Worm (Caenorhabditis elegans) whole organism, mixed stage, embryonic: ENCODE results near the gene F26F4.8.

ENCODE experiments used
- M03D4.4 ChIP-seq: sonication (generic microtip); optimal IDR thresholded peaks from 2 replicates; lab custom pipeline; 2017; ENCODE audit warnings: mild to moderate bottlenecking, missing genetic modification characterization, missing compliant biosample characterization
- bed-3 ChIP-seq: fragments of 200-800 bp; sonication (Bioruptor generic); optimal IDR thresholded peaks from 3 replicates; lab custom pipeline; 2018; ENCODE audit warnings: mild to moderate bottlenecking, missing genetic modification characterization, moderate library complexity, missing compliant biosample characterization
- blmp-1 ChIP-seq: fragments of 150-350 bp; optimal IDR thresholded peaks from 2 replicates; lab custom pipeline; 2014; ENCODE audit warnings: missing biosample characterization, missing genetic modification characterization
- ceh-39 ChIP-seq: fragments of 150-350 bp; optimal IDR thresholded peaks from 2 replicates; lab custom pipeline; 2014; ENCODE audit warnings: missing biosample characterization, missing genetic modification characterization
- ceh-43 ChIP-seq: fragments of 200-800 bp; sonication (Bioruptor generic); optimal IDR thresholded peaks from 2 replicates; lab custom pipeline; 2018; ENCODE audit warnings: mild to moderate bottlenecking, missing genetic modification characterization, moderate library complexity, missing compliant biosample characterization
- ceh-83 ChIP-seq: fragments of 200-800 bp; sonication (Bioruptor generic); optimal IDR thresholded peaks from 2 replicates; lab custom pipeline; 2018; ENCODE audit warnings: mild to moderate bottlenecking, missing genetic modification characterization, missing compliant biosample characterization
- ces-1 ChIP-seq: fragments of 150-350 bp; optimal IDR thresholded peaks from 2 replicates; lab custom pipeline; 2014; ENCODE audit warnings: missing biosample characterization, missing genetic modification reagents, missing genetic modification characterization
- cnd-1 ChIP-seq: fragments of 200-800 bp; sonication (Bioruptor generic); optimal IDR thresholded peaks from 2 replicates; lab custom pipeline; 2018; ENCODE audit warnings: mild to moderate bottlenecking, missing genetic modification characterization, missing compliant biosample characterization
- drap-1 ChIP-seq: fragments of 200-800 bp; sonication (Bioruptor generic); optimal IDR thresholded peaks from 3 replicates; lab custom pipeline; 2018; ENCODE audit warnings: mild to moderate bottlenecking, missing genetic modification characterization, missing compliant biosample characterization
- elt-1 ChIP-seq: sonication (generic microtip); optimal IDR thresholded peaks from 2 replicates; lab custom pipeline; 2017; ENCODE audit warnings: missing genetic modification characterization, mild to moderate bottlenecking, missing compliant biosample characterization, antibody characterized with exemption, moderate library complexity, borderline replicate concordance; ENCODE audit not compliant: insufficient read depth
- elt-3 ChIP-seq: fragments of 150-350 bp; optimal IDR thresholded peaks from 2 replicates; lab custom pipeline; 2014; ENCODE audit warnings: missing biosample characterization, missing genetic modification characterization
- flh-1 ChIP-seq: fragments of 200-800 bp; sonication (Bioruptor generic); optimal IDR thresholded peaks from 2 replicates; lab custom pipeline; 2018; ENCODE audit warnings: mild to moderate bottlenecking, missing genetic modification characterization, moderate library complexity, missing compliant biosample characterization
- ham-2 ChIP-seq: fragments of 200-800 bp; sonication (Bioruptor generic); optimal IDR thresholded peaks from 2 replicates; lab custom pipeline; 2018; ENCODE audit warnings: mild to moderate bottlenecking, missing genetic modification characterization, missing compliant biosample characterization
- lin-13 ChIP-seq: fragments of 150-350 bp; optimal IDR thresholded peaks from 2 replicates; lab custom pipeline; 2014; ENCODE audit warnings: missing biosample characterization, missing genetic modification characterization
- lsy-2 ChIP-seq: fragments of 150-350 bp; optimal IDR thresholded peaks from 2 replicates; lab custom pipeline; 2014; ENCODE audit warnings: missing biosample characterization, missing genetic modification characterization
- mab-5 ChIP-seq: fragments of 150-350 bp; optimal IDR thresholded peaks from 2 replicates; lab custom pipeline; 2014; ENCODE audit warnings: missing biosample characterization, missing genetic modification characterization
- mep-1 ChIP-seq: fragments of 150-350 bp; optimal IDR thresholded peaks from 2 replicates; lab custom pipeline; 2017; ENCODE audit warnings: missing biosample characterization, missing genetic modification reagents, missing genetic modification characterization, inconsistent platforms
- mls-2 ChIP-seq: sonication (generic microtip); optimal IDR thresholded peaks from 2 replicates; lab custom pipeline; 2016; ENCODE audit warnings: mild to moderate bottlenecking, missing genetic modification characterization, moderate library complexity, missing compliant biosample characterization
- nhr-12 ChIP-seq: fragments of 150-350 bp; optimal IDR thresholded peaks from 2 replicates; lab custom pipeline; 2014; ENCODE audit warnings: missing biosample characterization, missing genetic modification characterization
- nhr-2 ChIP-seq: fragments of 150-350 bp; optimal IDR thresholded peaks from 2 replicates; lab custom pipeline; 2014; ENCODE audit warnings: missing biosample characterization, missing genetic modification characterization
- nhr-237 ChIP-seq: fragments of 150-350 bp; optimal IDR thresholded peaks from 2 replicates; lab custom pipeline; 2014; ENCODE audit warnings: missing biosample characterization, missing genetic modification characterization
- nhr-28 ChIP-seq: fragments of 150-350 bp; optimal IDR thresholded peaks from 2 replicates; lab custom pipeline; 2014; ENCODE audit warnings: missing biosample characterization, missing genetic modification characterization
- nhr-76 ChIP-seq: sonication (generic microtip); optimal IDR thresholded peaks from 2 replicates; lab custom pipeline; 2017; ENCODE audit warnings: missing biosample characterization, missing genetic modification characterization
- pha-4 ChIP-seq: fragments of 150-350 bp; optimal IDR thresholded peaks from 2 replicates; lab custom pipeline; 2018; ENCODE audit warnings: missing biosample characterization, missing genetic modification reagents, missing genetic modification characterization
- sem-2 ChIP-seq: fragments of 200-800 bp; sonication (Bioruptor generic); optimal IDR thresholded peaks from 2 replicates; lab custom pipeline; 2018; ENCODE audit warnings: mild to moderate bottlenecking, missing genetic modification characterization, missing compliant biosample characterization
- snpc-4 ChIP-seq: fragments of 150-350 bp; optimal IDR thresholded peaks from 2 replicates; lab custom pipeline; 2014; ENCODE audit warnings: missing biosample characterization, missing genetic modification characterization
- sptf-1 ChIP-seq: sonication (generic microtip); optimal IDR thresholded peaks from 2 replicates; lab custom pipeline; 2017; ENCODE audit warnings: mild to moderate bottlenecking, missing genetic modification characterization, moderate library complexity, missing compliant biosample characterization
- tbx-8 ChIP-seq: fragments of 200-800 bp; sonication (Bioruptor generic); optimal IDR thresholded peaks from 2 replicates; lab custom pipeline; 2018; ENCODE audit warnings: mild to moderate bottlenecking, missing genetic modification characterization, moderate library complexity, missing compliant biosample characterization
- unc-120 ChIP-seq: sonication (generic microtip); optimal IDR thresholded peaks from 2 replicates; lab custom pipeline; 2017; ENCODE audit warnings: missing genetic modification characterization, missing compliant biosample characterization; ENCODE audit not compliant: poor library complexity, severe bottlenecking
- unc-39 ChIP-seq: fragments of 150-350 bp; optimal IDR thresholded peaks from 2 replicates; lab custom pipeline; 2014; ENCODE audit warnings: missing biosample characterization, missing genetic modification characterization
- unc-62 ChIP-seq: fragments of 150-350 bp; optimal IDR thresholded peaks from 2 replicates; lab custom pipeline; 2014; ENCODE audit warnings: missing biosample characterization, missing genetic modification reagents, missing genetic modification characterization
- ztf-11 ChIP-seq: fragments of 150-350 bp; optimal IDR thresholded peaks from 2 replicates; lab custom pipeline; 2014; ENCODE audit warnings: missing biosample characterization, missing genetic modification characterization

Gene F26F4.8

ce11 chrIII:4893540-4893939 is 11.7 kb downstream of the F26F4.8 start, which contains the start of gene F26F4.6:
Gene F26F4.6, minus strand, starts transcription at chrIII:4893640.
- TF ChIP-seq ham-2 (GFP tag; lab: Kevin White, UChicago), result no peak
- TF ChIP-seq elt-1, result no peak
- TF ChIP-seq snpc-4 (tag; lab: Kevin White, UChicago), result no peak
- TF ChIP-seq sem-2, result no peak
- TF ChIP-seq drap-1 (GFP tag; lab: Kevin White, UChicago), result no peak
- no peak for TF ChIP-seq lsy-2
- TF ChIP-seq sptf-1 (tag; lab: Kevin White, UChicago), result no peak
- TF ChIP-seq unc-120 (tag; lab: Kevin White, UChicago), result no peak
- TF ChIP-seq ces-1, result no peak
- TF ChIP-seq ceh-43, result no peak
- no peak for TF ChIP-seq cnd-1
- no peak for TF ChIP-seq bed-3 (GFP tag; lab: Kevin White, UChicago)
- TF ChIP-seq elt-3 (tag; lab: Kevin White, UChicago), result no peak
- no peak for TF ChIP-seq lin-13 (tag; lab: Kevin White, UChicago)
- TF ChIP-seq blmp-1 (tag; lab: Kevin White, UChicago), result no peak
- TF ChIP-seq nhr-12 (tag; lab: Kevin White, UChicago), result no peak
- no peak for TF ChIP-seq tbx-8

- TF ChIP-seq M03D4.4 (tag; lab: Kevin White, UChicago) (no peak), ztf-11 (tag; lab: Kevin White, UChicago) (no peak), unc-62 (GFP tag; lab: Kevin White, UChicago) (no peak), nhr-2 (tag; lab: Kevin White, UChicago) (no peak), mep-1 (tag; lab: Kevin White, UChicago) (no peak), cnd-1 (no peak), ceh-83 (no peak), nhr-12 (tag; lab: Kevin White, UChicago) (no peak), lsy-2 (no peak), nhr-28 (tag; lab: Kevin White, UChicago) (no peak), nhr-237 (tag; lab: Kevin White, UChicago) (no peak), ceh-43 (no peak)
Measured at ce11 chrIII:4890997-4891396, 14.3 kb downstream of the F26F4.8 start, which contains the start of gene F26F4.5. Gene F26F4.5, minus strand, starts transcription at chrIII:4891252.

- no peak for TF ChIP-seq ceh-83
- no peak for TF ChIP-seq snpc-4 (tag; lab: Kevin White, UChicago)
- TF ChIP-seq ceh-39 (tag; lab: Kevin White, UChicago), result no peak
- TF ChIP-seq pha-4, result no peak
- no peak for TF ChIP-seq M03D4.4 (tag; lab: Kevin White, UChicago)
- TF ChIP-seq sptf-1 (tag; lab: Kevin White, UChicago), result no peak
- TF ChIP-seq flh-1 (GFP tag; lab: Kevin White, UChicago), result no peak
- TF ChIP-seq lsy-2, result no peak
- no peak for TF ChIP-seq nhr-28 (tag; lab: Kevin White, UChicago)
- TF ChIP-seq unc-39 (tag; lab: Kevin White, UChicago), result no peak
- TF ChIP-seq cnd-1, result no peak
- TF ChIP-seq tbx-8, result no peak
- no peak for TF ChIP-seq mep-1 (tag; lab: Kevin White, UChicago)
- TF ChIP-seq drap-1 (GFP tag; lab: Kevin White, UChicago), result no peak
- TF ChIP-seq sem-2, result no peak
- no peak for TF ChIP-seq nhr-237 (tag; lab: Kevin White, UChicago)
- no peak for TF ChIP-seq nhr-76 (tag; lab: Kevin White, UChicago)
- TF ChIP-seq unc-120 (tag; lab: Kevin White, UChicago), result no peak
- TF ChIP-seq ham-2 (GFP tag; lab: Kevin White, UChicago), result no peak
- no peak for TF ChIP-seq mab-5 (tag; lab: Kevin White, UChicago)
Measured at ce11 chrIII:4887291-4887690, 18.0 kb downstream of the F26F4.8 start, which contains the start of gene clec-6. Gene clec-6, minus strand, starts transcription at chrIII:4887444.

ce11 chrIII:4883429-4883828 is 21.8 kb downstream of the F26F4.8 start, which contains the start of gene clec-5:
Gene clec-5, minus strand, starts transcription at chrIII:4883606.
- TF ChIP-seq mls-2 (tag; lab: Kevin White, UChicago) (no peak), ceh-39 (tag; lab: Kevin White, UChicago) (no peak), unc-120 (tag; lab: Kevin White, UChicago) (no peak), lsy-2 (no peak), ham-2 (GFP tag; lab: Kevin White, UChicago) (no peak), flh-1 (GFP tag; lab: Kevin White, UChicago) (no peak), blmp-1 (tag; lab: Kevin White, UChicago) (no peak), ceh-83 (no peak), elt-1 (no peak), sptf-1 (tag; lab: Kevin White, UChicago) (no peak), tbx-8 (no peak), nhr-76 (tag; lab: Kevin White, UChicago) (no peak), drap-1 (GFP tag; lab: Kevin White, UChicago) (no peak), ces-1 (no peak), nhr-28 (tag; lab: Kevin White, UChicago) (no peak), M03D4.4 (tag; lab: Kevin White, UChicago) (no peak), ztf-11 (tag; lab: Kevin White, UChicago) (no peak), lin-13 (tag; lab: Kevin White, UChicago) (no peak)
